Fruit fly (Drosophila melanogaster) whole organism, embryonic: ENCODE data around the gene CG3071.

ENCODE experiments used
- C15 ChIP-seq: fragments of 200-800 bp; sonication (Bioruptor generic); IDR thresholded peaks from 3 replicates; pipeline ENCODE4 v1.3.6; 2022; ENCODE audit warnings: missing biosample characterization, missing genetic modification characterization
- CG1024 ChIP-seq: fragments of 200-800 bp; sonication (Bioruptor generic); IDR thresholded peaks from 2 replicates; pipeline ENCODE4 v1.3.6; 2022; ENCODE audit warnings: missing biosample characterization, missing genetic modification characterization
- CG11504 ChIP-seq: fragments of 200-800 bp; sonication (Bioruptor generic); optimal IDR thresholded peaks from 3 replicates; lab custom pipeline; 2019; ENCODE audit warnings: missing biosample characterization, mild to moderate bottlenecking, missing genetic modification characterization, moderate library complexity
- CG1233 ChIP-seq: fragments of 200-800 bp; sonication (Bioruptor generic); optimal IDR thresholded peaks from 4 replicates; lab custom pipeline; 2018; ENCODE audit warnings: missing biosample characterization, mild to moderate bottlenecking, missing genetic modification characterization
- CG1602 ChIP-seq: fragments of 200-800 bp; sonication (Bioruptor generic); optimal IDR thresholded peaks from 3 replicates; lab custom pipeline; 2016; ENCODE audit warnings: missing biosample characterization, missing genetic modification characterization
- CG17568 ChIP-seq: fragments of 200-800 bp; sonication (Bioruptor generic); optimal IDR thresholded peaks from 2 replicates; lab custom pipeline; 2018; ENCODE audit warnings: missing biosample characterization, mild to moderate bottlenecking, missing genetic modification characterization, moderate library complexity
- CG30403 ChIP-seq: fragments of 200-800 bp; sonication (Bioruptor generic); optimal IDR thresholded peaks from 3 replicates; lab custom pipeline; 2016; ENCODE audit warnings: missing biosample characterization, missing genetic modification characterization
- CG4328 ChIP-seq: fragments of 200-800 bp; sonication (Bioruptor generic); optimal IDR thresholded peaks from 3 replicates; lab custom pipeline; 2017; ENCODE audit warnings: missing biosample characterization, missing genetic modification reagents, missing genetic modification characterization
- CG4707 ChIP-seq: fragments of 200-800 bp; sonication (Bioruptor generic); optimal IDR thresholded peaks from 2 replicates; lab custom pipeline; 2018; ENCODE audit warnings: missing biosample characterization, mild to moderate bottlenecking, missing genetic modification characterization, moderate library complexity
- CG4820 ChIP-seq: fragments of 200-800 bp; sonication (Bioruptor generic); optimal IDR thresholded peaks from 3 replicates; lab custom pipeline; 2016; ENCODE audit warnings: missing biosample characterization, missing genetic modification characterization
- CG6654 ChIP-seq: fragments of 200-800 bp; sonication (Bioruptor generic); optimal IDR thresholded peaks from 2 replicates; lab custom pipeline; 2017; ENCODE audit warnings: missing biosample characterization, mild to moderate bottlenecking, missing genetic modification characterization
- CG6689 ChIP-seq: fragments of 200-800 bp; sonication (Bioruptor generic); IDR thresholded peaks from 2 replicates; pipeline ENCODE4 v1.3.6; 2022; ENCODE audit warnings: missing biosample characterization, missing genetic modification characterization
- CG7556 ChIP-seq: fragments of 200-800 bp; sonication (Bioruptor generic); optimal IDR thresholded peaks from 2 replicates; lab custom pipeline; 2017; ENCODE audit warnings: missing biosample characterization, mild to moderate bottlenecking, missing genetic modification characterization
- CG7928 ChIP-seq: fragments of 200-800 bp; sonication (Bioruptor generic); optimal IDR thresholded peaks from 2 replicates; lab custom pipeline; 2017; ENCODE audit warnings: missing biosample characterization, mild to moderate bottlenecking, missing genetic modification characterization
- CG8290 ChIP-seq, 3 experiments: fragments of 200-800 bp; sonication (Bioruptor generic); optimal IDR thresholded peaks; 2 replicates each; lab custom pipeline; 2016 to 2019; ENCODE audit warnings: missing biosample characterization in 3 of 3, missing genetic modification characterization in 3 of 3, mild to moderate bottlenecking in 2 of 3, moderate library complexity in 1 of 3
- CG8924 ChIP-seq: fragments of 200-800 bp; optimal IDR thresholded peaks from 3 replicates; lab custom pipeline; 2019; ENCODE audit warnings: missing biosample characterization, mild to moderate bottlenecking, missing genetic modification characterization, moderate library complexity
- CG8944 ChIP-seq: fragments of 200-800 bp; sonication (Bioruptor generic); optimal IDR thresholded peaks from 3 replicates; lab custom pipeline; 2016; ENCODE audit warnings: missing biosample characterization, missing genetic modification characterization
- CHES-1-like ChIP-seq: fragments of 200-800 bp; sonication (Bioruptor generic); optimal IDR thresholded peaks from 2 replicates; lab custom pipeline; 2016; ENCODE audit warnings: missing biosample characterization, missing genetic modification characterization
- Dll ChIP-seq: fragments of 200-800 bp; sonication (Bioruptor generic); IDR thresholded peaks from 4 replicates; pipeline ENCODE4 v1.3.6; 2022; ENCODE audit warnings: missing biosample characterization, missing genetic modification characterization; ENCODE audit not compliant: partially characterized antibody
- GATAe ChIP-seq: fragments of 200-800 bp; sonication (Bioruptor generic); conservative IDR thresholded peaks from 2 replicates; pipeline ENCODE4 v1.3.6; 2022; ENCODE audit warnings: missing biosample characterization, missing genetic modification characterization
- HHEX ChIP-seq: fragments of 200-800 bp; sonication (Bioruptor generic); optimal IDR thresholded peaks from 3 replicates; lab custom pipeline; 2017; ENCODE audit warnings: missing biosample characterization, mild to moderate bottlenecking, missing genetic modification characterization, missing genetic modification reagents
- HmgZ ChIP-seq: fragments of 200-800 bp; sonication (Bioruptor generic); optimal IDR thresholded peaks from 2 replicates; lab custom pipeline; 2018; ENCODE audit warnings: missing biosample characterization, mild to moderate bottlenecking, missing genetic modification characterization
- Hmx ChIP-seq: fragments of 200-800 bp; sonication (Bioruptor generic); optimal IDR thresholded peaks from 2 replicates; lab custom pipeline; 2016; ENCODE audit warnings: missing biosample characterization, missing genetic modification characterization
- Lim3 ChIP-seq: fragments of 200-800 bp; sonication (Bioruptor generic); IDR thresholded peaks from 2 replicates; pipeline ENCODE4 v1.3.6; 2022; ENCODE audit warnings: missing biosample characterization, missing genetic modification characterization
- Myb ChIP-seq: fragments of 200-800 bp; sonication (Bioruptor generic); optimal IDR thresholded peaks from 2 replicates; lab custom pipeline; 2016; ENCODE audit warnings: missing biosample characterization, missing genetic modification characterization
- Rx ChIP-seq: fragments of 200-800 bp; sonication (Bioruptor generic); IDR thresholded peaks from 2 replicates; pipeline ENCODE4 v1.3.6; 2022; ENCODE audit warnings: missing biosample characterization, missing genetic modification characterization
- Sry-β ChIP-seq: fragments of 200-800 bp; sonication (Bioruptor generic); optimal IDR thresholded peaks from 2 replicates; lab custom pipeline; 2018; ENCODE audit warnings: missing biosample characterization, mild to moderate bottlenecking, missing genetic modification characterization, moderate library complexity
- Vsx1 ChIP-seq: fragments of 200-800 bp; sonication (Bioruptor generic); optimal IDR thresholded peaks from 2 replicates; lab custom pipeline; 2017; ENCODE audit warnings: missing biosample characterization, mild to moderate bottlenecking, missing genetic modification characterization, missing genetic modification reagents
- YL-1 ChIP-seq: fragments of 200-800 bp; sonication (Bioruptor generic); optimal IDR thresholded peaks from 3 replicates; lab custom pipeline; 2017; ENCODE audit warnings: missing biosample characterization, mild to moderate bottlenecking, missing genetic modification characterization
- ab ChIP-seq: fragments of 200-800 bp; sonication (Bioruptor generic); optimal IDR thresholded peaks from 2 replicates; lab custom pipeline; 2016; ENCODE audit warnings: missing biosample characterization, missing genetic modification characterization
- ase ChIP-seq: fragments of 200-800 bp; sonication (Bioruptor generic); IDR thresholded peaks from 3 replicates; pipeline ENCODE4 v1.3.6; 2022; ENCODE audit warnings: missing biosample characterization, missing genetic modification characterization
- bigmax ChIP-seq: fragments of 200-800 bp; sonication (Bioruptor generic); optimal IDR thresholded peaks from 2 replicates; lab custom pipeline; 2018; ENCODE audit warnings: missing biosample characterization, mild to moderate bottlenecking, missing genetic modification characterization
- caup ChIP-seq: fragments of 200-800 bp; sonication (Bioruptor generic); optimal IDR thresholded peaks from 3 replicates; lab custom pipeline; 2017; ENCODE audit warnings: missing biosample characterization, mild to moderate bottlenecking, missing genetic modification characterization, moderate library complexity; ENCODE audit not compliant: severe bottlenecking
- crol ChIP-seq: fragments of 200-800 bp; sonication (Bioruptor generic); IDR thresholded peaks from 2 replicates; pipeline ENCODE4 v1.3.6; 2022; ENCODE audit warnings: missing biosample characterization, missing genetic modification characterization
- disco-r ChIP-seq: fragments of 200-800 bp; sonication (Bioruptor generic); optimal IDR thresholded peaks from 2 replicates; lab custom pipeline; 2016; ENCODE audit warnings: missing biosample characterization, missing genetic modification characterization
- dysf ChIP-seq: fragments of 200-800 bp; sonication (Bioruptor generic); IDR thresholded peaks from 3 replicates; pipeline ENCODE4 v1.3.6; 2022; ENCODE audit warnings: missing biosample characterization, missing genetic modification characterization
- emc ChIP-seq: fragments of 200-800 bp; sonication (Bioruptor generic); optimal IDR thresholded peaks from 2 replicates; lab custom pipeline; 2016; ENCODE audit warnings: missing biosample characterization, missing genetic modification characterization
- ems ChIP-seq: fragments of 200-800 bp; sonication (Bioruptor generic); optimal IDR thresholded peaks from 3 replicates; lab custom pipeline; 2016; ENCODE audit warnings: missing biosample characterization, missing genetic modification characterization
- ind ChIP-seq: fragments of 200-800 bp; sonication (Bioruptor generic); optimal IDR thresholded peaks from 3 replicates; lab custom pipeline; 2016; ENCODE audit warnings: missing biosample characterization, missing genetic modification characterization
- lmd ChIP-seq: fragments of 200-800 bp; sonication (Bioruptor generic); IDR thresholded peaks from 2 replicates; pipeline ENCODE4 v1.3.6; 2022; ENCODE audit warnings: missing biosample characterization, missing genetic modification characterization
- nerfin-2 ChIP-seq: fragments of 200-800 bp; sonication (Bioruptor generic); IDR thresholded peaks from 2 replicates; pipeline ENCODE4 v1.3.6; 2022; ENCODE audit warnings: missing biosample characterization, missing genetic modification characterization; ENCODE audit not compliant: partially characterized antibody
- phol ChIP-seq: fragments of 200-800 bp; sonication (Bioruptor generic); optimal IDR thresholded peaks from 3 replicates; lab custom pipeline; 2018; ENCODE audit warnings: missing biosample characterization, mild to moderate bottlenecking, missing genetic modification characterization, moderate library complexity
- rib ChIP-seq: fragments of 200-800 bp; sonication (Bioruptor generic); IDR thresholded peaks from 2 replicates; pipeline ENCODE4 v1.3.6; 2022; ENCODE audit warnings: missing biosample characterization, missing genetic modification characterization
- sd ChIP-seq: fragments of 200-800 bp; sonication (Bioruptor generic); optimal IDR thresholded peaks from 3 replicates; lab custom pipeline; 2018; ENCODE audit warnings: missing biosample characterization, mild to moderate bottlenecking, missing genetic modification characterization, moderate library complexity
- sens-2 ChIP-seq: fragments of 200-800 bp; sonication (Bioruptor generic); IDR thresholded peaks from 2 replicates; pipeline ENCODE4 v1.3.6; 2022; ENCODE audit warnings: missing biosample characterization, missing genetic modification characterization
- sna ChIP-seq: fragments of 200-800 bp; sonication (Bioruptor generic); IDR thresholded peaks from 2 replicates; pipeline ENCODE4 v1.3.6; 2022; ENCODE audit warnings: missing biosample characterization, missing genetic modification characterization; ENCODE audit not compliant: partially characterized antibody
- toy ChIP-seq: fragments of 200-800 bp; sonication (Bioruptor generic); IDR thresholded peaks from 2 replicates; pipeline ENCODE4 v1.3.6; 2022; ENCODE audit warnings: missing biosample characterization, missing genetic modification characterization
- wdn ChIP-seq: fragments of 200-800 bp; sonication (Bioruptor generic); IDR thresholded peaks from 2 replicates; pipeline ENCODE4 v1.3.6; 2022; ENCODE audit warnings: missing biosample characterization, missing genetic modification characterization

The CG3071 gene

DNA sequence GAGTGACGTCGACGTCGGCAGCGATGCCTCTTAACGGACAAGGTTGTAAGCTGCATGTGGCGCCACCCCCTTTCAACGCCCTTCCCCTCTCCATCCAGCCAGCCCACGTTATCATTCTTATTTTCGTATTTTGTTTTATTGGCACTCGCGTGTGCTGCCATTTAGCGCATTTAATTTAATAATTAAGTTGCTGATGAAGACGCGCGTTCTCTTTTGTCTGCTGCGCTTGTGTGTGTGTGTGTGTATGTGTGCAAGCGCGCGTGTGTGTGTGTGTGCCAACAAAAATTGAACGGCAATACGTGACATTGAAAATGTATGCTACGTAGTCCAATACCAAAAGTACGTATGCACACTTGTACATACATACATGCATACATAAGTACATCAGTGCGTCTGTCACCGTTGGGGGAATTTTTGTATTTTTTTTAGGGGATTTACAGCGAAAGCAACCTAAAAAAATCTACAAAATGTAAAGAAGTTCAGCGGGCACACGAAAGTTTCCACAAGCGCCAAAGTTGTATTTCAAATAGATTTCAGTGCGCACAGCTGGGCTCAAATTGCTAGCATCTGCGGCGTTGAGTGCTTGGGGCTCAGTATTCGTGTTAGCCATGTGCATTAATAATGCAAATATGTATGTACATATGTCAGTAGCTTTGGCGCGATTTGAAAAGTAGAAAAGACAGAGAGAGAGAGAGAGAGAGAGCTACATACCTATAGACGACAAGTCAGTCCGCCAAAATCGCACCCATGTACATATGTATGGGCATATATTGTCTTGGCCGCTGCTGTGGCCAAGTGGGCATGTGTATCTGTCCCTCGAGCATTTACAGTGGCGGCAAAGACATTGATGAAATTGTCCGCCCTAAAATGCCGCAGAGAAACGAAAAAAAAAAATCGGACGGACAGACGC, 39.2 kb downstream of the CG3071 start (continued):
- peak; percentile 80 for TF ChIP-seq Rx (GFP tag; lab: Robert Waterston, UW)
- peak; percentile 67; the same call in 1 of the 2 replicates for TF ChIP-seq CG1024 (GFP tag; lab: Robert Waterston, UW)
- TF ChIP-seq Hmx (GFP tag; lab: Kevin White, UChicago) = peak; percentile 28
- peak; percentile 45 for TF ChIP-seq CG4707 (GFP tag; lab: Kevin White, UChicago)
- TF ChIP-seq CG1233 = peak; percentile 78
- peak; percentile 85 for TF ChIP-seq ind (GFP tag; lab: Kevin White, UChicago)
- no peak; the same call in 1 of the 2 replicates for TF ChIP-seq GATAe (GFP tag; lab: Robert Waterston, UW)
- peak; percentile 46 for TF ChIP-seq CG4328 (GFP tag; lab: Kevin White, UChicago)
- TF ChIP-seq CG4820 (GFP tag; lab: Kevin White, UChicago) = peak; percentile 75
- peak; percentile 83 for TF ChIP-seq HHEX (GFP tag; lab: Kevin White, UChicago)
- peak; percentile 37 for TF ChIP-seq sd (tag; lab: Kevin White, UChicago)
- TF ChIP-seq CG17568 (GFP tag; lab: Kevin White, UChicago) = peak; percentile 75
- TF ChIP-seq CHES-1-like (GFP tag; lab: Kevin White, UChicago) = peak; percentile 88
- TF ChIP-seq Lim3 (GFP tag; lab: Robert Waterston, UW) = peak; percentile 63; the same call in 1 of the 2 replicates
- TF ChIP-seq CG8924 (tag; lab: Kevin White, UChicago) = peak; percentile 83
- TF ChIP-seq sna (GFP tag; lab: Robert Waterston, UW) = no peak
- peak; percentile 60 for TF ChIP-seq HmgZ (tag; lab: Kevin White, UChicago)
- peak; percentile 20 for TF ChIP-seq CG7928 (GFP tag; lab: Kevin White, UChicago)
- TF ChIP-seq ems (GFP tag; lab: Kevin White, UChicago) = peak; percentile 76
- TF ChIP-seq wdn (GFP tag; lab: Robert Waterston, UW) = peak; percentile 43; the same call in 1 of the 2 replicates
- TF ChIP-seq CG6689 = peak; percentile 90
- peak; percentile 70 for TF ChIP-seq disco-r (GFP tag; lab: Kevin White, UChicago)
- TF ChIP-seq CG7556 (GFP tag; lab: Kevin White, UChicago) = peak; percentile 78
- peak; percentile 81 for TF ChIP-seq CG8944
- peak; percentile 29 for TF ChIP-seq crol (GFP tag; lab: Robert Waterston, UW)
- no peak for TF ChIP-seq Dll (GFP tag; lab: Robert Waterston, UW)
- peak; percentile 50 for TF ChIP-seq Vsx1
- TF ChIP-seq phol (tag; lab: Kevin White, UChicago) = peak; percentile 87
- TF ChIP-seq Myb (GFP tag; lab: Kevin White, UChicago) = peak; percentile 68
- peak; percentile 51 for TF ChIP-seq ab (GFP tag; lab: Kevin White, UChicago)
- peak; percentile 59; the same call in 1 of the 3 replicates for TF ChIP-seq C15 (GFP tag; lab: Robert Waterston, UW)
- peak; percentile 73 for TF ChIP-seq CG6654
- TF ChIP-seq CG8290 (GFP tag; optimal IDR thresholded peaks at IDR 0.05; lab: Kevin White, UChicago) = peak; percentile 47
- TF ChIP-seq CG8290 (tag; optimal IDR thresholded peaks at IDR 0.05; lab: Kevin White, UChicago) = peak in 1 of 2 experiments; percentile 85
- peak; percentile 83 for TF ChIP-seq CG30403 (GFP tag; lab: Kevin White, UChicago)
- TF ChIP-seq sens-2 (GFP tag; lab: Robert Waterston, UW) = peak; percentile 78
- peak; percentile 35 for TF ChIP-seq YL-1 (GFP tag; lab: Kevin White, UChicago)
- TF ChIP-seq CG11504 (tag; lab: Kevin White, UChicago) = peak; percentile 87
- TF ChIP-seq lmd = peak; percentile 90
- peak; percentile 43 for TF ChIP-seq emc (GFP tag; lab: Kevin White, UChicago)
- TF ChIP-seq dysf (GFP tag; lab: Robert Waterston, UW) = peak; percentile 86
- peak; percentile 54; the same call in 1 of the 2 replicates for TF ChIP-seq rib (GFP tag; lab: Robert Waterston, UW)
- peak; percentile 81 for TF ChIP-seq caup (GFP tag; lab: Kevin White, UChicago)
- TF ChIP-seq bigmax (GFP tag; lab: Kevin White, UChicago) = no peak
- peak; percentile 56; the same call in 2 of the 3 replicates for TF ChIP-seq ase (GFP tag; lab: Robert Waterston, UW)
- TF ChIP-seq toy (GFP tag; lab: Robert Waterston, UW) = no peak
- TF ChIP-seq Sry-β = no peak
- no peak for TF ChIP-seq nerfin-2 (GFP tag; lab: Robert Waterston, UW)
- TF ChIP-seq CG1602 = peak; percentile 75
